Worm (Caenorhabditis elegans) whole organism, mixed stage, embryonic: ENCODE measurements around the gene acr-21.

Experiments used
- M03D4.4 ChIP-seq: sonication (generic microtip); optimal IDR thresholded peaks from 2 replicates; lab custom pipeline; 2017; ENCODE audit warnings: mild to moderate bottlenecking, missing genetic modification characterization, missing compliant biosample characterization
- bed-3 ChIP-seq: fragments of 200-800 bp; sonication (Bioruptor generic); optimal IDR thresholded peaks from 3 replicates; lab custom pipeline; 2018; ENCODE audit warnings: mild to moderate bottlenecking, missing genetic modification characterization, moderate library complexity, missing compliant biosample characterization
- blmp-1 ChIP-seq: fragments of 150-350 bp; optimal IDR thresholded peaks from 2 replicates; lab custom pipeline; 2014; ENCODE audit warnings: missing biosample characterization, missing genetic modification characterization
- ceh-39 ChIP-seq: fragments of 150-350 bp; optimal IDR thresholded peaks from 2 replicates; lab custom pipeline; 2014; ENCODE audit warnings: missing biosample characterization, missing genetic modification characterization
- ceh-43 ChIP-seq: fragments of 200-800 bp; sonication (Bioruptor generic); optimal IDR thresholded peaks from 2 replicates; lab custom pipeline; 2018; ENCODE audit warnings: mild to moderate bottlenecking, missing genetic modification characterization, moderate library complexity, missing compliant biosample characterization
- ceh-83 ChIP-seq: fragments of 200-800 bp; sonication (Bioruptor generic); optimal IDR thresholded peaks from 2 replicates; lab custom pipeline; 2018; ENCODE audit warnings: mild to moderate bottlenecking, missing genetic modification characterization, missing compliant biosample characterization
- ces-1 ChIP-seq: fragments of 150-350 bp; optimal IDR thresholded peaks from 2 replicates; lab custom pipeline; 2014; ENCODE audit warnings: missing biosample characterization, missing genetic modification reagents, missing genetic modification characterization
- cnd-1 ChIP-seq: fragments of 200-800 bp; sonication (Bioruptor generic); optimal IDR thresholded peaks from 2 replicates; lab custom pipeline; 2018; ENCODE audit warnings: mild to moderate bottlenecking, missing genetic modification characterization, missing compliant biosample characterization
- drap-1 ChIP-seq: fragments of 200-800 bp; sonication (Bioruptor generic); optimal IDR thresholded peaks from 3 replicates; lab custom pipeline; 2018; ENCODE audit warnings: mild to moderate bottlenecking, missing genetic modification characterization, missing compliant biosample characterization
- elt-1 ChIP-seq: sonication (generic microtip); optimal IDR thresholded peaks from 2 replicates; lab custom pipeline; 2017; ENCODE audit warnings: missing genetic modification characterization, mild to moderate bottlenecking, missing compliant biosample characterization, antibody characterized with exemption, moderate library complexity, borderline replicate concordance; ENCODE audit not compliant: insufficient read depth
- elt-3 ChIP-seq: fragments of 150-350 bp; optimal IDR thresholded peaks from 2 replicates; lab custom pipeline; 2014; ENCODE audit warnings: missing biosample characterization, missing genetic modification characterization
- ham-2 ChIP-seq: fragments of 200-800 bp; sonication (Bioruptor generic); optimal IDR thresholded peaks from 2 replicates; lab custom pipeline; 2018; ENCODE audit warnings: mild to moderate bottlenecking, missing genetic modification characterization, missing compliant biosample characterization
- lin-13 ChIP-seq: fragments of 150-350 bp; optimal IDR thresholded peaks from 2 replicates; lab custom pipeline; 2014; ENCODE audit warnings: missing biosample characterization, missing genetic modification characterization
- lin-32 ChIP-seq: fragments of 200-800 bp; sonication (Bioruptor generic); optimal IDR thresholded peaks from 2 replicates; lab custom pipeline; 2018; ENCODE audit warnings: mild to moderate bottlenecking, missing genetic modification characterization, missing compliant biosample characterization
- lsy-2 ChIP-seq: fragments of 150-350 bp; optimal IDR thresholded peaks from 2 replicates; lab custom pipeline; 2014; ENCODE audit warnings: missing biosample characterization, missing genetic modification characterization
- mab-5 ChIP-seq: fragments of 150-350 bp; optimal IDR thresholded peaks from 2 replicates; lab custom pipeline; 2014; ENCODE audit warnings: missing biosample characterization, missing genetic modification characterization
- mep-1 ChIP-seq: fragments of 150-350 bp; optimal IDR thresholded peaks from 2 replicates; lab custom pipeline; 2017; ENCODE audit warnings: missing biosample characterization, missing genetic modification reagents, missing genetic modification characterization, inconsistent platforms
- mls-2 ChIP-seq: sonication (generic microtip); optimal IDR thresholded peaks from 2 replicates; lab custom pipeline; 2016; ENCODE audit warnings: mild to moderate bottlenecking, missing genetic modification characterization, moderate library complexity, missing compliant biosample characterization
- nhr-12 ChIP-seq: fragments of 150-350 bp; optimal IDR thresholded peaks from 2 replicates; lab custom pipeline; 2014; ENCODE audit warnings: missing biosample characterization, missing genetic modification characterization
- nhr-2 ChIP-seq: fragments of 150-350 bp; optimal IDR thresholded peaks from 2 replicates; lab custom pipeline; 2014; ENCODE audit warnings: missing biosample characterization, missing genetic modification characterization
- nhr-237 ChIP-seq: fragments of 150-350 bp; optimal IDR thresholded peaks from 2 replicates; lab custom pipeline; 2014; ENCODE audit warnings: missing biosample characterization, missing genetic modification characterization
- nhr-76 ChIP-seq: sonication (generic microtip); optimal IDR thresholded peaks from 2 replicates; lab custom pipeline; 2017; ENCODE audit warnings: missing biosample characterization, missing genetic modification characterization
- pha-4 ChIP-seq: fragments of 150-350 bp; optimal IDR thresholded peaks from 2 replicates; lab custom pipeline; 2018; ENCODE audit warnings: missing biosample characterization, missing genetic modification reagents, missing genetic modification characterization
- sem-2 ChIP-seq: fragments of 200-800 bp; sonication (Bioruptor generic); optimal IDR thresholded peaks from 2 replicates; lab custom pipeline; 2018; ENCODE audit warnings: mild to moderate bottlenecking, missing genetic modification characterization, missing compliant biosample characterization
- snpc-4 ChIP-seq: fragments of 150-350 bp; optimal IDR thresholded peaks from 2 replicates; lab custom pipeline; 2014; ENCODE audit warnings: missing biosample characterization, missing genetic modification characterization
- sptf-1 ChIP-seq: sonication (generic microtip); optimal IDR thresholded peaks from 2 replicates; lab custom pipeline; 2017; ENCODE audit warnings: mild to moderate bottlenecking, missing genetic modification characterization, moderate library complexity, missing compliant biosample characterization
- tbx-8 ChIP-seq: fragments of 200-800 bp; sonication (Bioruptor generic); optimal IDR thresholded peaks from 2 replicates; lab custom pipeline; 2018; ENCODE audit warnings: mild to moderate bottlenecking, missing genetic modification characterization, moderate library complexity, missing compliant biosample characterization
- unc-120 ChIP-seq: sonication (generic microtip); optimal IDR thresholded peaks from 2 replicates; lab custom pipeline; 2017; ENCODE audit warnings: missing genetic modification characterization, missing compliant biosample characterization; ENCODE audit not compliant: poor library complexity, severe bottlenecking
- unc-39 ChIP-seq: fragments of 150-350 bp; optimal IDR thresholded peaks from 2 replicates; lab custom pipeline; 2014; ENCODE audit warnings: missing biosample characterization, missing genetic modification characterization
- unc-62 ChIP-seq: fragments of 150-350 bp; optimal IDR thresholded peaks from 2 replicates; lab custom pipeline; 2014; ENCODE audit warnings: missing biosample characterization, missing genetic modification reagents, missing genetic modification characterization
- ztf-11 ChIP-seq: fragments of 150-350 bp; optimal IDR thresholded peaks from 2 replicates; lab custom pipeline; 2014; ENCODE audit warnings: missing biosample characterization, missing genetic modification characterization

Gene acr-21

ce11 chrIII:6610522-6610921 lies 28.8 kb downstream of the acr-21 start, which contains the start of gene srh-40:
Gene srh-40, plus strand, starts transcription at chrIII:6610822.
- TF ChIP-seq snpc-4 (tag; lab: Kevin White, UChicago) (no peak), ces-1 (GFP tag; lab: Kevin White, UChicago) (no peak), nhr-2 (tag; lab: Kevin White, UChicago) (no peak), lin-13 (tag; lab: Kevin White, UChicago) (no peak), ham-2 (GFP tag; lab: Kevin White, UChicago) (no peak), ceh-83 (GFP tag; lab: Kevin White, UChicago) (no peak), nhr-12 (tag; lab: Kevin White, UChicago) (no peak), mls-2 (tag; lab: Kevin White, UChicago) (no peak), pha-4 (tag; lab: Kevin White, UChicago) (no peak), mab-5 (tag; lab: Kevin White, UChicago) (no peak), elt-1 (tag; lab: Kevin White, UChicago) (no peak), nhr-76 (no peak)

ce11 chrIII:6612282-6612681 lies 30.6 kb downstream of the acr-21 start, which contains the start of gene ctsa-4.2:
Gene ctsa-4.2, plus strand, starts transcription at chrIII:6612528.
- TF ChIP-seq bed-3 (GFP tag; lab: Kevin White, UChicago) (no peak), unc-120 (tag; lab: Kevin White, UChicago) (no peak), ham-2 (GFP tag; lab: Kevin White, UChicago) (no peak), sem-2 (GFP tag; lab: Kevin White, UChicago) (no peak), elt-3 (no peak), ztf-11 (tag; lab: Kevin White, UChicago) (no peak), mls-2 (tag; lab: Kevin White, UChicago) (no peak), lsy-2 (tag; lab: Kevin White, UChicago) (no peak), lin-13 (tag; lab: Kevin White, UChicago) (no peak), M03D4.4 (tag; lab: Kevin White, UChicago) (no peak)

- TF ChIP-seq lsy-2 (tag; lab: Kevin White, UChicago) (peak; percentile 46), ces-1 (GFP tag; lab: Kevin White, UChicago) (peak; percentile 96), nhr-2 (tag; lab: Kevin White, UChicago) (peak; percentile 37), mep-1 (tag; lab: Kevin White, UChicago) (peak; percentile 44), pha-4 (tag; lab: Kevin White, UChicago) (peak; percentile 22), nhr-76 (no peak), drap-1 (no peak)
Observed at ce11 chrIII:6615064-6615463, 33.4 kb downstream of the acr-21 start, which contains the start of gene cmtr-2. Gene cmtr-2, plus strand, starts transcription at chrIII:6615414.

DNA sequence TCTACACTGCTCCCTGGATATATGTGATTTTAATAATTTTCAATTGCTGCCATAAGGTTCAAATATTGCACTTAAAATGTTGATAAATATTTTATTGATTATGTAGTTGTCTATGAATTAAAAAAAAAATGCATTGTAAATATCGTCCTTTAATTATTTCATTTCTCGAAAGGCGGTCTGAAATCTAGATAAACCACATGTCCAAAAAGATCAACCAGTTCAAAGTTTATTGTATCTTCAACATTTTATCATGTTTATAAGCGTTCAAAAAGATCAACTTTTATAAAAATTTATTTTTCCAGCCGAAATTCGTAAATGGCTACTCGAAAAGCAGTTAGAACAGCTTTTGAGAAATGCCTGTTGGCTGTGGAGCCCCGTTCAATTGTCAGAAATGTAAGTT lies 38.3 kb downstream of the acr-21 start, which contains the start of gene C13B9.2:
Gene C13B9.2 (plus strand): TSS at position 301 of the 400 bp plus-strand sequence.
- TF ChIP-seq snpc-4 (tag; lab: Kevin White, UChicago) (no peak), bed-3 (GFP tag; lab: Kevin White, UChicago) (no peak), nhr-2 (tag; lab: Kevin White, UChicago) (no peak), sem-2 (GFP tag; lab: Kevin White, UChicago) (no peak), blmp-1 (tag; lab: Kevin White, UChicago) (no peak), ces-1 (GFP tag; lab: Kevin White, UChicago) (no peak), unc-120 (tag; lab: Kevin White, UChicago) (no peak), nhr-237 (tag; lab: Kevin White, UChicago) (no peak), ham-2 (GFP tag; lab: Kevin White, UChicago) (no peak), elt-3 (no peak), elt-1 (tag; lab: Kevin White, UChicago) (no peak), unc-62 (no peak), mab-5 (tag; lab: Kevin White, UChicago) (no peak), M03D4.4 (tag; lab: Kevin White, UChicago) (no peak), nhr-12 (tag; lab: Kevin White, UChicago) (no peak), pha-4 (tag; lab: Kevin White, UChicago) (no peak), tbx-8 (GFP tag; lab: Kevin White, UChicago) (no peak), sptf-1 (tag; lab: Kevin White, UChicago) (no peak), ceh-39 (no peak)

DNA sequence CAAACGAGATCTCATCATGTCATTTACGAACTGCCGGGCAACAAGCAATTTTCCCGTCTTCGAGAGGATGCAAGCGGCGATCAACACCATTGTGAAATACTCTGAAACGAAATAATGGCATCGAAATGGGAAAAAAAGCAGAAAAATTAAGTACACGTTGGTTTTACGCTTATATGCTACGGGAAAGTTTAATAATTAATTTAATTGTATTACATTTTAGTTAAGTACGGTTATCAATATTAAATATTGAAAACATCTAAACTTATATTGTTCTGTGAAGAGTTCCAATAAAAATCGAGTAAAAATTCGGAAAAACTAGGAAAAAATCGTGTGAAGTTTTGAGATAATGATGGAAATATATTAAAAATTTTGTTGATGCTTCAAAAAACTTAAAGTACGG lies 43.2 kb downstream of the acr-21 start, which contains the start of gene copd-1:
Gene copd-1 (minus strand): TSS at position 101 of the 400 bp plus-strand sequence.
- TF ChIP-seq unc-39: no peak
- TF ChIP-seq ham-2 (GFP tag; lab: Kevin White, UChicago): no peak
- no peak for TF ChIP-seq lin-32 (GFP tag; lab: Kevin White, UChicago)
- no peak for TF ChIP-seq ceh-83 (GFP tag; lab: Kevin White, UChicago)
- TF ChIP-seq mep-1 (tag; lab: Kevin White, UChicago): no peak
- no peak for TF ChIP-seq unc-62
- no peak for TF ChIP-seq mab-5 (tag; lab: Kevin White, UChicago)
- no peak for TF ChIP-seq snpc-4 (tag; lab: Kevin White, UChicago)
- no peak for TF ChIP-seq pha-4 (tag; lab: Kevin White, UChicago)
- no peak for TF ChIP-seq ceh-43
- TF ChIP-seq ceh-39: no peak
- no peak for TF ChIP-seq nhr-237 (tag; lab: Kevin White, UChicago)
- no peak for TF ChIP-seq cnd-1
- TF ChIP-seq elt-1 (tag; lab: Kevin White, UChicago): no peak
- TF ChIP-seq M03D4.4 (tag; lab: Kevin White, UChicago): no peak
- no peak for TF ChIP-seq nhr-12 (tag; lab: Kevin White, UChicago)
- TF ChIP-seq, all 35 proteins: peak for 0
